Fruit fly (Drosophila melanogaster) whole organism, embryonic: ENCODE results near the gene CG14424.

ENCODE experiments used
- ATbp ChIP-seq: fragments of 200-800 bp; sonication (Bioruptor generic); optimal IDR thresholded peaks from 2 replicates; lab custom pipeline; 2017; ENCODE audit warnings: missing biosample characterization, mild to moderate bottlenecking, missing genetic modification characterization, missing genetic modification reagents
- CG10431 ChIP-seq: fragments of 200-800 bp; sonication (Bioruptor generic); optimal IDR thresholded peaks from 3 replicates; lab custom pipeline; 2018; ENCODE audit warnings: missing biosample characterization, mild to moderate bottlenecking, missing genetic modification characterization
- CG10654 ChIP-seq: fragments of 200-800 bp; sonication (Bioruptor generic); optimal IDR thresholded peaks from 2 replicates; lab custom pipeline; 2016; ENCODE audit warnings: missing biosample characterization, missing genetic modification characterization
- CG10959 ChIP-seq: fragments of 200-800 bp; sonication (Bioruptor generic); IDR thresholded peaks from 2 replicates; pipeline ENCODE4 v1.3.6; 2022; ENCODE audit warnings: missing biosample characterization, missing genetic modification characterization
- CG12155 ChIP-seq: fragments of 200-800 bp; sonication (Bioruptor generic); optimal IDR thresholded peaks from 3 replicates; lab custom pipeline; 2016; ENCODE audit warnings: missing biosample characterization, missing genetic modification characterization
- CG12659 ChIP-seq: fragments of 200-800 bp; sonication (Bioruptor generic); optimal IDR thresholded peaks from 3 replicates; lab custom pipeline; 2017; ENCODE audit warnings: mild to moderate bottlenecking, missing biosample characterization, missing genetic modification reagents, missing genetic modification characterization
- CG17186 ChIP-seq: fragments of 200-800 bp; sonication (Bioruptor generic); optimal IDR thresholded peaks from 3 replicates; lab custom pipeline; 2017; ENCODE audit warnings: missing biosample characterization, missing genetic modification reagents, missing genetic modification characterization
- CG2129 ChIP-seq: fragments of 200-800 bp; sonication (Bioruptor generic); IDR thresholded peaks from 2 replicates; pipeline ENCODE4 v1.3.6; 2022; ENCODE audit warnings: missing biosample characterization, missing genetic modification characterization; ENCODE audit not compliant: partially characterized antibody
- CG2889 ChIP-seq: fragments of 200-800 bp; sonication (Bioruptor generic); IDR thresholded peaks from 3 replicates; pipeline ENCODE4 v1.3.6; 2022; ENCODE audit warnings: missing biosample characterization, missing genetic modification characterization
- CG31388 ChIP-seq: fragments of 200-800 bp; sonication (Bioruptor generic); optimal IDR thresholded peaks from 2 replicates; lab custom pipeline; 2016; ENCODE audit warnings: missing biosample characterization, missing genetic modification characterization
- CG32767 ChIP-seq: fragments of 200-800 bp; sonication (Bioruptor generic); IDR thresholded peaks from 2 replicates; pipeline ENCODE4 v1.3.6; 2022; ENCODE audit warnings: missing biosample characterization, missing genetic modification characterization
- CG7357 ChIP-seq: fragments of 200-800 bp; sonication (Bioruptor generic); IDR thresholded peaks from 3 replicates; pipeline ENCODE4 v1.3.6; 2022; ENCODE audit warnings: missing biosample characterization, missing genetic modification characterization
- CG8478 ChIP-seq: fragments of >200 bp; optimal IDR thresholded peaks from 2 replicates; lab custom pipeline; 2018
- CG9817 ChIP-seq: fragments of 200-800 bp; sonication (Bioruptor generic); optimal IDR thresholded peaks from 2 replicates; lab custom pipeline; 2018; ENCODE audit warnings: missing biosample characterization, mild to moderate bottlenecking, missing genetic modification characterization, moderate library complexity
- CoRest ChIP-seq: fragments of 200-800 bp; sonication (Bioruptor generic); optimal IDR thresholded peaks from 3 replicates; lab custom pipeline; 2018; ENCODE audit warnings: missing biosample characterization, mild to moderate bottlenecking, missing genetic modification characterization, moderate library complexity
- D19A ChIP-seq: fragments of 200-800 bp; optimal IDR thresholded peaks from 3 replicates; lab custom pipeline; 2019; ENCODE audit warnings: missing biosample characterization, mild to moderate bottlenecking, missing genetic modification characterization, moderate library complexity
- Doc3 ChIP-seq: fragments of 200-800 bp; sonication (Bioruptor generic); IDR thresholded peaks from 3 replicates; pipeline ENCODE4 v1.3.6; 2022; ENCODE audit warnings: missing biosample characterization, missing genetic modification characterization; ENCODE audit not compliant: partially characterized antibody
- HLHmδ ChIP-seq: fragments of 200-800 bp; sonication (Bioruptor generic); optimal IDR thresholded peaks from 2 replicates; lab custom pipeline; 2018; ENCODE audit warnings: missing biosample characterization, mild to moderate bottlenecking, missing genetic modification characterization, moderate library complexity
- HmgZ ChIP-seq: fragments of 200-800 bp; sonication (Bioruptor generic); optimal IDR thresholded peaks from 2 replicates; lab custom pipeline; 2018; ENCODE audit warnings: missing biosample characterization, mild to moderate bottlenecking, missing genetic modification characterization
- Neu2 ChIP-seq: fragments of 200-800 bp; sonication (Bioruptor generic); optimal IDR thresholded peaks from 3 replicates; lab custom pipeline; 2016; ENCODE audit warnings: missing biosample characterization, missing genetic modification characterization, borderline replicate concordance
- Nf-YA ChIP-seq: fragments of 200-800 bp; sonication (Bioruptor generic); IDR thresholded peaks from 2 replicates; pipeline ENCODE4 v1.3.6; 2022; ENCODE audit warnings: missing biosample characterization, missing genetic modification characterization
- Optix ChIP-seq: fragments of 200-800 bp; sonication (Bioruptor generic); IDR thresholded peaks from 3 replicates; pipeline ENCODE4 v1.3.6; 2022; ENCODE audit warnings: missing biosample characterization, missing genetic modification characterization
- Ravus ChIP-seq: fragments of 200-800 bp; sonication (Bioruptor generic); IDR thresholded peaks from 2 replicates; pipeline ENCODE4 v1.3.6; 2022; ENCODE audit warnings: missing biosample characterization, missing genetic modification characterization
- Ssrp ChIP-seq: fragments of 200-800 bp; sonication (Bioruptor generic); optimal IDR thresholded peaks from 2 replicates; lab custom pipeline; 2018; ENCODE audit warnings: missing biosample characterization, mild to moderate bottlenecking, missing genetic modification characterization, moderate library complexity
- Tbp ChIP-seq: fragments of >200 bp; optimal IDR thresholded peaks from 2 replicates; lab custom pipeline; 2018; ENCODE audit warnings: missing biosample characterization, missing genetic modification characterization
- ash1 ChIP-seq: fragments of 200-800 bp; sonication (Bioruptor generic); optimal IDR thresholded peaks from 2 replicates; lab custom pipeline; 2018; ENCODE audit warnings: missing biosample characterization, mild to moderate bottlenecking, missing genetic modification characterization
- gsb ChIP-seq: fragments of 200-800 bp; sonication (Bioruptor generic); IDR thresholded peaks from 2 replicates; pipeline ENCODE4 v1.3.6; 2022; ENCODE audit warnings: missing biosample characterization, missing genetic modification characterization
- lmd ChIP-seq: fragments of 200-800 bp; sonication (Bioruptor generic); IDR thresholded peaks from 2 replicates; pipeline ENCODE4 v1.3.6; 2022; ENCODE audit warnings: missing biosample characterization, missing genetic modification characterization
- nmo ChIP-seq: fragments of 200-800 bp; sonication (Bioruptor generic); optimal IDR thresholded peaks from 2 replicates; lab custom pipeline; 2018; ENCODE audit warnings: missing biosample characterization, mild to moderate bottlenecking, missing genetic modification characterization, moderate library complexity
- pho ChIP-seq: fragments of 200-800 bp; sonication (Bioruptor generic); optimal IDR thresholded peaks from 2 replicates; lab custom pipeline; 2016; ENCODE audit warnings: missing biosample characterization, missing genetic modification characterization
- psq ChIP-seq: fragments of 200-800 bp; sonication (Bioruptor generic); optimal IDR thresholded peaks from 2 replicates; lab custom pipeline; 2017; ENCODE audit warnings: missing biosample characterization, missing genetic modification characterization
- trh ChIP-seq: fragments of 200-800 bp; sonication (Bioruptor generic); optimal IDR thresholded peaks from 2 replicates; lab custom pipeline; 2016; ENCODE audit warnings: missing biosample characterization, missing genetic modification characterization
- zfh2 ChIP-seq: fragments of 200-800 bp; sonication (Bioruptor generic); optimal IDR thresholded peaks from 2 replicates; lab custom pipeline; 2016; ENCODE audit warnings: missing biosample characterization, missing genetic modification characterization

CG14424 gene

DNA sequence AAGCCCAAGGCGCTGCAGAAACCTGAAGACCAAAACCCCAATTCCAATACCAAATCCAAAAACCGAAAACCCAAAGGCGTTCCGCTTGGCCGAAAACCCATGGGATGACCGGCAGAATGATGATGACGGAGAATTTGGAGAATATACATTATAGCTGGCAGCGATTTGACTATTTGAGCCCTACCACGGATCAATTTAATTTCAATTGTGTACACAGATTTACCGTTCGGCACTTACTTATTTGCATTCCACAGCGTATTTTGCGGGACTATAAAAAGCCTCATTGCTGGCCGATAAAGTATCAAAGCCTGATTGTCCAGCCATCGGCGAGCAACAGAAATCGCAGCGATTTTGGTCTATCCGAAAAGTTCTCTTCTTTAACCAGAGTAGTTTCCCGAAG is 18.0 kb upstream of the CG14424 start, which contains the start of gene CG14423:
CG14423 (plus strand) TSS at position 301 of the 400 bp plus-strand sequence.
- TF ChIP-seq ash1 (no peak), CG32767 (GFP tag; lab: Robert Waterston, UW) (no peak), gsb (GFP tag; lab: Robert Waterston, UW) (no peak)

DNA sequence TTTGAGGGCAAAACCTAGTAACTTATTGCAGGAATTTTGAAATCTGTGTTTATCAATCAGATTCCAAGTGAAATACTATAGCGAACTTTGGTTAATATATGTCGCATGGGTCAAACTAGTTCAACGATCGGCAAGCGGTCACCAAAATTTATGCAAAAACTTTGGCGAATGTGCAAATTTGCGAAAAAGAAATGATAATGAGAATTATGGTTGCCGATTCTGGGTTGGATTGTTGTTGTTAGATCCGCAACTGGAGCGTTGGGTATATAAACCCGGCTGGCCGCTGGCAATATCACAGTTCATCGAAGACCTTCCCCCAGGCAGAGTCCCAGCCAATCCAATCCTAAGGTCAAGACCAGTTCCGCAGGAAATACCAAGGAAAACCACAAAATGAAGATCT is 16.0 kb upstream of the CG14424 start, which contains the start of gene CG14422:
CG14422 (plus strand) TSS at position 301 of the 400 bp plus-strand sequence.
- no peak for TF ChIP-seq zfh2
- no peak for TF ChIP-seq CG2889
- TF ChIP-seq lmd (GFP tag; lab: Robert Waterston, UW): no peak
- TF ChIP-seq CG12659 (GFP tag; lab: Kevin White, UChicago): no peak

DNA sequence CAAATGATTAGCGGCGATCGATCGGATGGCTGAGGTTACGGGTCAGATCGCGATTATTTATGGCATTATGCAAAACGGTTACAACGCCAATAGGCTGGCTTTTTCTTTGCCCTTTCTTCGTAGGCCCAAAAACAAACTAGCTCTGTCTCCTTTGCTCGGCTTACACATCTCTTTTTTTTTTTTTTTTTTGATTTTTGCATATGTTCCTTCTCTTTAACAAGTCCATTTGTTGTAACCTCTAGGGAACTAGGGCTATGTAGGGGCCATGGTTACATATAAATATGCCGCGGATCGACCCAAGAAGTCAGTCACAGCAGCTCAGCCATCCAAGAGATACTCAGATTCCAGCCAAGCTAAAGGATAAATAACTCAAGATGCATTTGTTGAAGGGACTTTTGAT is 14.1 kb upstream of the CG14424 start, which contains the start of gene CG14421:
CG14421 (plus strand) TSS at position 301 of the 400 bp plus-strand sequence.
- TF ChIP-seq CG17186 (no peak), CG8478 (no peak), CG7357 (GFP tag; lab: Robert Waterston, UW) (no peak), CG12155 (GFP tag; lab: Kevin White, UChicago) (no peak), Neu2 (no peak), Doc3 (GFP tag; lab: Robert Waterston, UW) (no peak), CG10431 (GFP tag; lab: Kevin White, UChicago) (no peak), Ssrp (tag; lab: Kevin White, UChicago) (no peak), CG31388 (GFP tag; lab: Kevin White, UChicago) (no peak), CoRest (tag; lab: Kevin White, UChicago) (no peak), psq (GFP tag; lab: Kevin White, UChicago) (no peak), nmo (GFP tag; lab: Kevin White, UChicago) (no peak), Ravus (GFP tag; lab: Robert Waterston, UW) (no peak), trh (GFP tag; lab: Kevin White, UChicago) (no peak), HmgZ (tag; lab: Kevin White, UChicago) (no peak), CG10959 (no peak), ATbp (no peak)

DNA sequence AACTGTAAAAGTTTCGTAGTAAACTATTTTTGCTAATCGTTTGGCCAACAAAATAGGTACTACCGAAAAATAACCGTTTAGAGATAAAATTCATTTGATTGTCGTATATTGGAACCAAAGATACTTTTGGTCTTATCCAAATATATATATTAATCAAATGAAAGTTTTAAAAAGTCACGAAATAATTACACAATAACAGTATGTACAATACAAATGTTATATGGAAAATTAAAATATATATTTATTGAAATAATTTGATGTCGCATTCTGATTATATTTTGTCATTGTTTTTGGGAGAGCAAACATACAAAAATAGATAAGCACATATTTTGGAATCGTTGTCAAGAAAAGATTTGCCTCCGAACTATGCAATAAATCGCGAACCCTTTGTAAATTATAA is 11.5 kb upstream of the CG14424 start, which contains the start of gene CG14420:
CG14420 (plus strand) TSS at position 301 of the 400 bp plus-strand sequence.
- TF ChIP-seq CG9817 (no peak), Optix (GFP tag; lab: Robert Waterston, UW) (no peak), Nf-YA (GFP tag; lab: Robert Waterston, UW) (no peak), pho (GFP tag; lab: Kevin White, UChicago) (no peak), CG2129 (GFP tag; lab: Robert Waterston, UW) (no peak)
- TF ChIP-seq, all 482 proteins: peak for 0

DNA sequence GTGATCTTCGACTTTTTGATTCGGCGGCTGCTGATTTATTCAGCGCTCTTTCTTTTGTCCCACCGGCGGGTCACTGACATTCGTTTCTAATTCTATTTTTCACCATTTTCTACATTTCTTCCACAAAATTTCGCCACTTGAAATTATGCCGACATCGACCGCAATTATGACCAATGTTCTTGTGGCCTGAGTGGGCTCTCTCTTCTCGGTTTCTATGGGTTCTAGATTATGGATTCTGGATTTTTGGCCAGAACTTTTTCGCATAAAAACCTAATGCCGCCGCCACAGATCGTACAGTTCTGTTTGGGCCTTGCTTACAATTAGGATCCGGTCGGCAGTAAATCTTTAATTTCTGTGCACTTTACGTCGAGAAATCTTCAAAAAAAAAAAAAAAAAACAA is 9.7 kb upstream of the CG14424 start, which contains the start of gene CG3598:
CG3598 (plus strand) TSS at position 301 of the 400 bp plus-strand sequence.
- no peak for TF ChIP-seq D19A (tag; lab: Kevin White, UChicago)
- TF ChIP-seq HLHmδ (GFP tag; lab: Kevin White, UChicago): no peak
- no peak for TF ChIP-seq Tbp (GFP tag; lab: Kevin White, UChicago)
- TF ChIP-seq CG10654 (GFP tag; lab: Kevin White, UChicago): no peak
